Fruit fly (Drosophila melanogaster): ENCODE results near the gene CG1486.

The CG1486 gene

dm6 chrX:21339476-21339931 is 15.7 kb downstream of the CG1486 start, which contains the start of the genes tty and fliI (continued):
- peak; percentile 83 for TF ChIP-seq CG14050 (GFP tag; IDR thresholded peaks at IDR 0.05)
- peak; percentile 91 for TF ChIP-seq Aef1 (GFP tag; IDR thresholded peaks at IDR 0.05)
- TF ChIP-seq fu2 (GFP tag; optimal IDR thresholded peaks at IDR 0.05) = peak; percentile 76
- TF ChIP-seq MTF-1 (GFP tag; optimal IDR thresholded peaks at IDR 0.05; ENCODE audit: borderline replicate concordance) = no peak
- peak in 1 of 3 experiments; percentile 41 for TF ChIP-seq lola (GFP tag; optimal IDR thresholded peaks at IDR 0.05)
- no peak for TF ChIP-seq CG15479 (GFP tag; optimal IDR thresholded peaks at IDR 0.05)
- peak; percentile 90 for TF ChIP-seq ken (GFP tag; IDR thresholded peaks at IDR 0.05)
- TF ChIP-seq CG18619 (GFP tag; optimal IDR thresholded peaks at IDR 0.05) = peak; percentile 67
- TF ChIP-seq sna (GFP tag; IDR thresholded peaks at IDR 0.05; ENCODE audit: partially characterized antibody) = no peak
- peak; percentile 71 for TF ChIP-seq fd96Cb (tag; optimal IDR thresholded peaks at IDR 0.05)
- TF ChIP-seq CG6689 (GFP tag; IDR thresholded peaks at IDR 0.05) = peak; percentile 90
- no peak for TF ChIP-seq hb (GFP tag; IDR thresholded peaks at IDR 0.05; ENCODE audit: partially characterized antibody)
- TF ChIP-seq nom (GFP tag; optimal IDR thresholded peaks at IDR 0.05) = peak; percentile 98
- peak; percentile 74 for TF ChIP-seq ssp (GFP tag; IDR thresholded peaks at IDR 0.05)
- peak; percentile 77 for TF ChIP-seq Side (GFP tag; optimal IDR thresholded peaks at IDR 0.05)
- peak; percentile 68 for TF ChIP-seq CG8089 (GFP tag; optimal IDR thresholded peaks at IDR 0.05)
- TF ChIP-seq CG9932 (GFP tag; IDR thresholded peaks at IDR 0.05) = peak; percentile 91
- peak; percentile 91 for TF ChIP-seq H2.0 (GFP tag; IDR thresholded peaks at IDR 0.05)
- no peak for TF ChIP-seq yki (optimal IDR thresholded peaks at IDR 0.05)
- TF ChIP-seq gsb (GFP tag; IDR thresholded peaks at IDR 0.05) = peak; percentile 75
- TF ChIP-seq Atf-2 (GFP tag; optimal IDR thresholded peaks at IDR 0.05) = peak; percentile 67
- peak; percentile 6 for TF ChIP-seq kah (GFP tag; optimal IDR thresholded peaks at IDR 0.05)
- TF ChIP-seq CG4282 (GFP tag; optimal IDR thresholded peaks at IDR 0.05) = peak; percentile 56
- peak; percentile 40 for TF ChIP-seq CG7556 (GFP tag; optimal IDR thresholded peaks at IDR 0.05)
- no peak for TF ChIP-seq ash1 (GFP tag; optimal IDR thresholded peaks at IDR 0.05)
- peak; percentile 90 for TF ChIP-seq CG10366 (GFP tag; IDR thresholded peaks at IDR 0.05)
- peak; percentile 90 for TF ChIP-seq Rx (GFP tag; IDR thresholded peaks at IDR 0.05)
- TF ChIP-seq CG1792 (GFP tag; optimal IDR thresholded peaks at IDR 0.05) = peak; percentile 55
- peak; percentile 82 for TF ChIP-seq CG10209 (GFP tag; optimal IDR thresholded peaks at IDR 0.05)
- peak; percentile 78 for TF ChIP-seq wdn (GFP tag; IDR thresholded peaks at IDR 0.05)
- peak; percentile 84 for TF ChIP-seq gro (GFP tag; optimal IDR thresholded peaks at IDR 0.05)
- TF ChIP-seq eve (GFP tag; optimal IDR thresholded peaks at IDR 0.05) = no peak
- peak; percentile 20 for TF ChIP-seq BtbVII (GFP tag; optimal IDR thresholded peaks at IDR 0.05)
- no peak for TF ChIP-seq zen2 (GFP tag; IDR thresholded peaks at IDR 0.05; ENCODE audit: partially characterized antibody)
- no peak for TF ChIP-seq CG4328 (GFP tag; optimal IDR thresholded peaks at IDR 0.05)
- peak; percentile 65 for TF ChIP-seq ro (GFP tag; IDR thresholded peaks at IDR 0.05)
- peak; percentile 71 for TF ChIP-seq CG4820 (GFP tag; optimal IDR thresholded peaks at IDR 0.05)
- peak; percentile 28 for TF ChIP-seq fd64A (GFP tag; optimal IDR thresholded peaks at IDR 0.05)
- no peak for TF ChIP-seq ac (GFP tag; optimal IDR thresholded peaks at IDR 0.05)
- peak; percentile 91 for TF ChIP-seq row (GFP tag; IDR thresholded peaks at IDR 0.05)
- peak; percentile 69 for TF ChIP-seq CG18011 (GFP tag; optimal IDR thresholded peaks at IDR 0.05)
- TF ChIP-seq Hr51 (GFP tag; optimal IDR thresholded peaks at IDR 0.05) = peak; percentile 76 to 83
- TF ChIP-seq CG11398 (GFP tag; optimal IDR thresholded peaks at IDR 0.05) = peak; percentile 42
- TF ChIP-seq MBD-R2 (GFP tag; IDR thresholded peaks at IDR 0.05) = peak; percentile 89
- TF ChIP-seq Poxn (GFP tag; IDR thresholded peaks at IDR 0.05) = 0 out of 2 replicates have a peak, but pooled peaks have one; percentile 42
- TF ChIP-seq CG8944 (GFP tag; optimal IDR thresholded peaks at IDR 0.05) = peak; percentile 87
- peak; percentile 30 for TF ChIP-seq tup (GFP tag; optimal IDR thresholded peaks at IDR 0.05)
- TF ChIP-seq CG7963 (GFP tag; IDR thresholded peaks at IDR 0.05; ENCODE audit: partially characterized antibody) = no peak
- peak; percentile 52 for TF ChIP-seq CG3163 (GFP tag; optimal IDR thresholded peaks at IDR 0.05)
- TF ChIP-seq luna (GFP tag; optimal IDR thresholded peaks at IDR 0.05) = peak; percentile 48
- TF ChIP-seq sd (tag; optimal IDR thresholded peaks at IDR 0.05) = peak; percentile 43
